Fruit fly (Drosophila melanogaster): ENCODE results near the gene Cpr65Ax1.

Cpr65Ax1 gene

DNA sequence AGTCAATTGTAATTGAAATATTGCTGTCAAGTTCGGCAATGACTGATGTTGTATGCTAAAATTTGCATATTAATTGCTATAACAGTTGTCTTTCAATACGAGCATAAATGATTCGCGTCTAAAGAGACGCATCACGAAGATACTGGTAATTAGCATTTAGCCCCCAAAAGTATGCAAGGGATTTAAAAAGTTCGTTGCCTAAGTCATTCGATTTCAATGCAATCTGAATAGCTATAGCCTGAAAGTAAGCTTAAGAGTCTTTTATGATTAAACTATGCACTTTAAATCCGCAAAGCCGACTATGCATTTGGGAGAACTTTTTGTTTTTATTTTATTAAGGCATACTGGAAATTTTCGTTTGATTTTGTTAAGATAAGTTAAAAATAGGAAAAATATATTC, 18.2 kb downstream of the Cpr65Ax1 start:
- peak; percentile 88 for TF ChIP-seq CG11247 (GFP tag; IDR thresholded peaks at IDR 0.05)
- no peak for TF ChIP-seq Hmr (GFP tag; optimal IDR thresholded peaks at IDR 0.05)
- no peak for TF ChIP-seq CG2116 (GFP tag; optimal IDR thresholded peaks at IDR 0.05)
- peak; percentile 24 for TF ChIP-seq pros (GFP tag; optimal IDR thresholded peaks at IDR 0.05)
- TF ChIP-seq CG34376 (GFP tag; optimal IDR thresholded peaks at IDR 0.05) = no peak
- TF ChIP-seq CG12104 (GFP tag; optimal IDR thresholded peaks at IDR 0.05) = no peak
- no peak for TF ChIP-seq CG9817 (tag; optimal IDR thresholded peaks at IDR 0.05)
- no peak for TF ChIP-seq dan (GFP tag; IDR thresholded peaks at IDR 0.05)
- no peak for TF ChIP-seq sna (GFP tag; IDR thresholded peaks at IDR 0.05; ENCODE audit: partially characterized antibody)
- TF ChIP-seq zen (tag; optimal IDR thresholded peaks at IDR 0.05) = peak; percentile 63
- TF ChIP-seq amos (GFP tag; IDR thresholded peaks at IDR 0.05; ENCODE audit: partially characterized antibody) = peak; percentile 12; the same call in 1 of the 2 replicates
- TF ChIP-seq knrl (GFP tag; IDR thresholded peaks at IDR 0.05; ENCODE audit: partially characterized antibody) = no peak
- peak; percentile 48 for TF ChIP-seq Vsx1 (GFP tag; optimal IDR thresholded peaks at IDR 0.05)
- peak in 1 of 3 experiments; percentile 38 for TF ChIP-seq lola (GFP tag; optimal IDR thresholded peaks at IDR 0.05)
- no peak for TF ChIP-seq bsh (GFP tag; optimal IDR thresholded peaks at IDR 0.05)
- TF ChIP-seq CG9876 (GFP tag; optimal IDR thresholded peaks at IDR 0.05) = no peak
- peak; percentile 84 for TF ChIP-seq vvl (GFP tag; IDR thresholded peaks at IDR 0.05)
- no peak for TF ChIP-seq ATbp (GFP tag; optimal IDR thresholded peaks at IDR 0.05)

DNA sequence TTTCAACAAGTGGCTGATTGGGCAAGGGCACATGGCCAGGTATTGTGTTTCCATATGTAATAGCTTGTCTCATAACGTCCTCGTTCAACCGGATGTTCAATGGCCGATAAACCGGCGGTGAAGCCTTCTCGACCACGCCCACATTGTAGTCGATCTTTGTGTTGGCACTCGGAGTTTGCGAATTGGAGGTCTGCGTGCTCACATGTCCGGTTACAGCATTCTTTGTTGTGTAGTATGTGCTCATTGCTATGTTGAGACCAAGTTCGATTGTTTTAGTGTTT, 22.4 kb downstream of the Cpr65Ax1 start:
- no peak for TF ChIP-seq slou (GFP tag; optimal IDR thresholded peaks at IDR 0.05)
- TF ChIP-seq D (optimal IDR thresholded peaks at IDR 0.05) = peak; percentile 60
- TF ChIP-seq D (GFP tag; optimal IDR thresholded peaks at IDR 0.05) = no peak
- TF ChIP-seq gce (GFP tag; IDR thresholded peaks at IDR 0.05) = no peak
- no peak for TF ChIP-seq ab (GFP tag; optimal IDR thresholded peaks at IDR 0.05)
- TF ChIP-seq CG3726 (GFP tag; IDR thresholded peaks at IDR 0.05) = no peak
- TF ChIP-seq Rx (GFP tag; IDR thresholded peaks at IDR 0.05) = no peak
- no peak for TF ChIP-seq h (optimal IDR thresholded peaks at IDR 0.05)
- no peak for TF ChIP-seq cwo (GFP tag; optimal IDR thresholded peaks at IDR 0.05)
- no peak for TF ChIP-seq Pdp1 (GFP tag; optimal IDR thresholded peaks at IDR 0.05)
- TF ChIP-seq CG5180 (GFP tag; optimal IDR thresholded peaks at IDR 0.05) = peak; percentile 75
- TF ChIP-seq crp (GFP tag; optimal IDR thresholded peaks at IDR 0.05) = no peak

DNA sequence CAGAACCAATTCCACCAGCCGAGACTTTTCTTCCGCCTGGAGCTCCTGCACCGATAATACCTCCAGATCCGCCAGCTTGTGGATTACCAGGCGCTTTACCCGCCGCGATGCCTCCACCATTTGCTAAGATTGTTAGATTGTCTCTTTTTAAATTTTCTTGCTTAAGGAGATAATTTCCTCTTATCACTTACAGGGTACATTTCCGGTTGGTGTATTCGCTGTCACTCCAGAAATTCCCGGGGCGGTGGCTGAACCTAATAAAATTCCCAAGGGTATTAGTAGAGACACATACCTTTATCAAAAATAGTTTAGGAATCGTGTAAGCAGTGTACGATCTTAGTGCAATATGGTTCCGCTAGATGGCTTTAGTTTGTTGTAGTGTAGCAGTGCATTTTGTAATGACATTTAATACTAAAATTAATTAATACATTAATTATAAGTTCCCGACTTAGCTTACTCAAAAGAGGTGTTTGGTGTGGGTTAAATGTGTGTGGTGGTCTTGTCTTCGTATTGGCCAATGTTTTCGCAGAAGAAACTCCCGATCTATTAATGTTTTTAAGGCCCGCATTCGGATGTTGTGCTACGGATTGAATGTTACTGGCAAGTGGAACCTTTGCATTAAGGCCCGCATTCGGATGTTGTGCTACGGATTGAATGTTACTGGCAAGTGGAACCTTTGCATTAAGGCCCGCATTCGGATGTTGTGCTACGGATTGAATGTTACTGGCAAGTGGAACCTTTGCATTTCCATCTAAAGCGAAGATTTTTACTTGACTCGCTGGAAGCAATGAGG, 23.0 kb downstream of the Cpr65Ax1 start:
- TF ChIP-seq trh (GFP tag; optimal IDR thresholded peaks at IDR 0.05) (peak; percentile 30), Six4 (GFP tag; optimal IDR thresholded peaks at IDR 0.05) (peak; percentile 46), lola (GFP tag; optimal IDR thresholded peaks at IDR 0.05) (peak in 1 of 3 experiments; percentile 76), da (GFP tag; optimal IDR thresholded peaks at IDR 0.05) (peak; percentile 43), slp2 (GFP tag; optimal IDR thresholded peaks at IDR 0.05) (peak; percentile 66), Nf-YB (GFP tag; optimal IDR thresholded peaks at IDR 0.05) (peak; percentile 45), Stat92E (GFP tag; optimal IDR thresholded peaks at IDR 0.05) (no peak), MBD-R2 (GFP tag; IDR thresholded peaks at IDR 0.05) (peak; percentile 45; the same call in 1 of the 2 replicates), Pdp1 (GFP tag; optimal IDR thresholded peaks at IDR 0.05) (peak in 1 of 2 experiments; percentile 34), dimm (GFP tag; IDR thresholded peaks at IDR 0.05) (0 out of 2 replicates have a peak, but pooled peaks have one; percentile 34), CG10462 (GFP tag; optimal IDR thresholded peaks at IDR 0.05) (peak; percentile 7), CG12391 (tag; optimal IDR thresholded peaks at IDR 0.05) (peak; percentile 56), Jarid2 (GFP tag; optimal IDR thresholded peaks at IDR 0.05) (peak; percentile 58), Tbp (GFP tag; optimal IDR thresholded peaks at IDR 0.05) (no peak), CG6175 (GFP tag; IDR thresholded peaks at IDR 0.05) (peak; percentile 81), unc-4 (GFP tag; IDR thresholded peaks at IDR 0.05; ENCODE audit: partially characterized antibody) (no peak), CG31224 (GFP tag; IDR thresholded peaks at IDR 0.05) (peak; percentile 68), CG15696 (tag; optimal IDR thresholded peaks at IDR 0.05) (peak; percentile 35), gem (tag; optimal IDR thresholded peaks at IDR 0.05) (peak; percentile 42)
